Worm (Caenorhabditis elegans) whole organism, early embryonic: ENCODE data around the gene crn-4.

Source experiments
- B0310.2 ChIP-seq: sonication (generic microtip); optimal IDR thresholded peaks from 2 replicates; lab custom pipeline; 2016; ENCODE audit warnings: mild to moderate bottlenecking, missing genetic modification characterization, missing compliant biosample characterization
- F13C5.2 ChIP-seq: sonication (generic microtip); optimal IDR thresholded peaks from 2 replicates; lab custom pipeline; 2017; ENCODE audit warnings: mild to moderate bottlenecking, missing genetic modification characterization, inconsistent platforms, missing compliant biosample characterization
- aly-1 ChIP-seq: sonication (generic microtip); optimal IDR thresholded peaks from 2 replicates; lab custom pipeline; 2016; ENCODE audit warnings: missing genetic modification characterization, missing compliant biosample characterization
- ama-1 ChIP-seq: fragments of 150-350 bp; optimal IDR thresholded peaks from 2 replicates; lab custom pipeline; 2014
- ceh-13 ChIP-seq: fragments of 200-800 bp; sonication (Bioruptor generic); optimal IDR thresholded peaks from 2 replicates; lab custom pipeline; 2018; ENCODE audit warnings: mild to moderate bottlenecking, missing genetic modification characterization, missing compliant biosample characterization
- ceh-36 ChIP-seq: sonication (generic microtip); optimal IDR thresholded peaks from 2 replicates; lab custom pipeline; 2016; ENCODE audit warnings: missing genetic modification characterization, inconsistent platforms, missing compliant biosample characterization
- ets-7 ChIP-seq: sonication (generic microtip); optimal IDR thresholded peaks from 2 replicates; lab custom pipeline; 2016; ENCODE audit warnings: missing genotype, missing genetic modification characterization, missing compliant biosample characterization
- flt-1 ChIP-seq: fragments of 200-800 bp; sonication (Bioruptor generic); IDR thresholded peaks from 2 replicates; pipeline ENCODE4 v1.3.6; 2022; ENCODE audit warnings: missing genetic modification characterization, missing compliant biosample characterization
- hmbx-1 ChIP-seq: sonication (generic microtip); optimal IDR thresholded peaks from 2 replicates; lab custom pipeline; 2016; ENCODE audit warnings: mild to moderate bottlenecking, missing genetic modification characterization, missing compliant biosample characterization
- hmg-4 ChIP-seq: fragments of 200-800 bp; sonication (Bioruptor generic); optimal IDR thresholded peaks from 2 replicates; lab custom pipeline; 2018; ENCODE audit warnings: mild to moderate bottlenecking, missing genetic modification characterization, missing compliant biosample characterization
- hnd-1 ChIP-seq: sonication (generic microtip); optimal IDR thresholded peaks from 2 replicates; lab custom pipeline; 2016; ENCODE audit warnings: missing genetic modification characterization, missing compliant biosample characterization
- pes-1 ChIP-seq: fragments of 200-800 bp; sonication (Bioruptor generic); IDR thresholded peaks from 2 replicates; pipeline ENCODE4 v1.3.6; 2022; ENCODE audit warnings: missing genetic modification reagents, missing genetic modification characterization, missing compliant biosample characterization
- scrt-1 ChIP-seq: fragments of 200-800 bp; sonication (Bioruptor generic); IDR thresholded peaks from 2 replicates; pipeline ENCODE4 v1.3.6; 2022; ENCODE audit warnings: missing genetic modification characterization, missing compliant biosample characterization
- sea-1 ChIP-seq: fragments of 200-800 bp; sonication (Bioruptor generic); conservative IDR thresholded peaks from 2 replicates; pipeline ENCODE4 v1.3.6; 2022; ENCODE audit warnings: missing genetic modification characterization, missing compliant biosample characterization
- tbx-11 ChIP-seq: fragments of 200-800 bp; sonication (Bioruptor generic); IDR thresholded peaks from 2 replicates; pipeline ENCODE4 v1.3.6; 2022; ENCODE audit warnings: missing genetic modification characterization, missing compliant biosample characterization
- tbx-37 ChIP-seq: fragments of 200-800 bp; sonication (Bioruptor generic); conservative IDR thresholded peaks from 2 replicates; pipeline ENCODE4 v1.3.6; 2022; ENCODE audit warnings: missing genetic modification reagents, missing genetic modification characterization, missing compliant biosample characterization
- tra-4 ChIP-seq: sonication (generic microtip); optimal IDR thresholded peaks from 2 replicates; lab custom pipeline; 2017; ENCODE audit warnings: missing genetic modification characterization, missing compliant biosample characterization

The crn-4 gene

DNA sequence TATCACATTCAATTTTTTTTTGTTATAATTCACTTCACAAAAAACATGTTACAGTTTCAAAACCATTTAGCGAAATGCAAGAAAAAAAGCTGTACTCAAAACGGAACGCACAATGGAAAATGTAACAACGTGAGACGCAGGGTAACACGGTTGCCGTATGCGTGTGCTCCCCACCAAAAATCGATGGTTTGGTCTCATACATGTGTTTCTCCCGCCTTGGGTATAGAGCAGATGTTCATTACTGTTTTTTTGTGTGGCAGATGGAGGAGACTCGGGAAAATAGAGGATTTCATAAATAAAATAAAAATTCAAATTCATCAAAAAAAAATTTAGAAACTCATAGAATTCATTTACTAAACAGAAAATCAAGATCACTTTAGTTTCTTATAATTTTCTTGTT is 3.1 kb upstream of the crn-4 start, which contains the start of gene AH9.3:
Gene AH9.3 (minus strand): TSS at position 101 of the 400 bp plus-strand sequence.
- TF ChIP-seq ama-1 (lab: Kevin White, UChicago) = no peak
- no peak for TF ChIP-seq aly-1

- TF ChIP-seq hmg-4 (GFP tag; lab: Kevin White, UChicago) (no peak), tbx-37 (no peak), aly-1 (no peak), tra-4 (tag; lab: Kevin White, UChicago) (no peak), flt-1 (GFP tag; lab: Robert Waterston, UW) (no peak), scrt-1 (no peak), ceh-36 (tag; lab: Kevin White, UChicago) (no peak), sea-1 (no peak)
Observed at ce11 chrX:2258404-2258803, 503 bp upstream of the crn-4 start.

- TF ChIP-seq F13C5.2 (tag; lab: Kevin White, UChicago) (no peak), ama-1 (lab: Kevin White, UChicago) (no peak), flt-1 (GFP tag; lab: Robert Waterston, UW) (no peak), hmg-4 (GFP tag; lab: Kevin White, UChicago) (no peak), tbx-37 (no peak), ets-7 (no peak), tra-4 (tag; lab: Kevin White, UChicago) (no peak), tbx-11 (GFP tag; lab: Robert Waterston, UW) (no peak), scrt-1 (no peak), B0310.2 (no peak), ceh-13 (GFP tag; lab: Kevin White, UChicago) (no peak), hnd-1 (no peak), aly-1 (no peak), pes-1 (GFP tag; lab: Robert Waterston, UW) (no peak), sea-1 (no peak), ceh-36 (tag; lab: Kevin White, UChicago) (no peak), hmbx-1 (tag; lab: Kevin White, UChicago) (no peak)
Observed at ce11 chrX:2246908-2247307, 11.0 kb downstream of the crn-4 start, which contains the start of gene AH9.1. Gene AH9.1, minus strand, starts transcription at chrX:2247008.

ce11 chrX:2242568-2243185 is 15.2 kb downstream of the crn-4 start, which contains the start of gene rpl-11.2:
Gene rpl-11.2, minus strand, starts transcription at chrX:2242618.
- TF ChIP-seq hnd-1 (no peak), hmg-4 (GFP tag; lab: Kevin White, UChicago) (peak; percentile 79), tbx-37 (peak; percentile 52; the same call in 1 of the 2 replicates), F13C5.2 (tag; lab: Kevin White, UChicago) (peak; percentile 81), flt-1 (GFP tag; lab: Robert Waterston, UW) (peak; percentile 57; the same call in 1 of the 2 replicates), ceh-13 (GFP tag; lab: Kevin White, UChicago) (no peak), hmbx-1 (tag; lab: Kevin White, UChicago) (peak; percentile 7), sea-1 (0 out of 2 replicates have a peak, but pooled peaks have one; percentile 23)

- no peak for TF ChIP-seq aly-1
- no peak for TF ChIP-seq F13C5.2 (tag; lab: Kevin White, UChicago)
- no peak for TF ChIP-seq tbx-37
- no peak for TF ChIP-seq ceh-13 (GFP tag; lab: Kevin White, UChicago)
- no peak for TF ChIP-seq B0310.2
- TF ChIP-seq hmg-4 (GFP tag; lab: Kevin White, UChicago) = no peak
- no peak for TF ChIP-seq pes-1 (GFP tag; lab: Robert Waterston, UW)
- no peak for TF ChIP-seq hmbx-1 (tag; lab: Kevin White, UChicago)
Observed at ce11 chrX:2241147-2241798, 16.6 kb downstream of the crn-4 start.

DNA sequence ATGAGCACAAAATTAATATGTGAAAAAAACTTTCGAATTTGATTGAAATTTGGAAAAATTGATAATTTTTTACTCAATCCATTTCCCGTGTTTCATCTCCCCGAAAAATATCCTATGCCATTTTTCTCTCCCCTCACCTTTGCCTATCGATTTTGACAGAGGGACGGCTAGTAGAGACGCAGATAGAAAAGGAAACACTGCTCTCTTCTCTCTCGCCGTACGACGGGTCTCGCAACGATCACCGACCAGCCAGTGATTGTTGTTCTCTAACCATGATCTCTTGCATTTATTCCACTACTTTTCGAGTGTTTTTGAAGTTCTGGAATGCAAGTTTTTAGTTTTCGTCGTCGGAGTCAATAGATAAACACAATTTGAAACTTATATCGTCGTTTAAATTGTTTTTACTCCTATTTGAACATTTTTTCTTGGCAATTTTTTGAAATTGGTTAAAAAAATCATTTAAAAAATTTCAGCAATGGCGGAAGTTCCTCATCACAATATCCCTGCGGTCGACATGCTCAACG is 20.4 kb downstream of the crn-4 start, which contains the start of gene vha-15:
Gene vha-15 (plus strand): TSS at position 474 of the 524 bp plus-strand sequence.
- TF ChIP-seq ama-1 (lab: Kevin White, UChicago) (no peak), F13C5.2 (tag; lab: Kevin White, UChicago) (peak; percentile 51)

DNA sequence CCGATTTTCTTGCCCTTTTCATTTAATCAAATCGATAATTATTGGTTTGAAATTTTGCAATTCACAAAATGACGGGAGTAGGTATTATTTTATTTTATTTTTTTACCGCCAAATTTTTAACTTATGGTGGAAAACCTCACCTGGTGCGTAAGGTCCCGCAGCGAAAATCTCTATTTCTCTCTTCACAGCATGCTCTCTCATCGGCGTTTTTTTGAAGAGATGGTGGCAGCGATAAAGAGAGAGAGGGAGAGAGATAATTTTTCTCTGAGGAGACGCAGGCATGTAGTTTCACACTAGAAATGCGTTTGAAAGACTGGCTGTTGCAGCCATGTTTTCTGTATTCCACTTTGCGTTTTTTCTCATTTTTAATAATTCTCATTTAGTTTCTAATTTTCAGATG is 24.0 kb downstream of the crn-4 start, which contains the start of gene T14F9.2:
Gene T14F9.2 (plus strand): TSS at position 396 of the 400 bp plus-strand sequence.
- TF ChIP-seq aly-1 = no peak

- no peak for TF ChIP-seq hnd-1
- TF ChIP-seq aly-1 = no peak
- no peak for TF ChIP-seq ets-7
- no peak for TF ChIP-seq pes-1 (GFP tag; lab: Robert Waterston, UW)
- TF ChIP-seq flt-1 (GFP tag; lab: Robert Waterston, UW) = no peak
Observed at ce11 chrX:2231346-2231745, 26.6 kb downstream of the crn-4 start.
